Worm (Caenorhabditis elegans): ENCODE measurements around the gene fbxa-108.

fbxa-108 gene

ce11 chrV:17659228-17659627 is at the start of gene fbxa-108 (continued):
- peak; percentile 91 for TF ChIP-seq nhr-48 (tag; optimal IDR thresholded peaks at IDR 0.05)
- TF ChIP-seq tag-97 (GFP tag; IDR thresholded peaks at IDR 0.05): no peak
- no peak for TF ChIP-seq daf-19 (GFP tag; conservative IDR thresholded peaks at IDR 0.05)
- no peak for TF ChIP-seq lin-29 (GFP tag; IDR thresholded peaks at IDR 0.05)
- no peak for TF ChIP-seq rbr-2 (tag; optimal IDR thresholded peaks at IDR 0.05)
- peak; percentile 21 for TF ChIP-seq mxl-3 (GFP tag; optimal IDR thresholded peaks at IDR 0.05)
- TF ChIP-seq ztf-11 (tag; optimal IDR thresholded peaks at IDR 0.05): no peak
- TF ChIP-seq mep-1 (tag; optimal IDR thresholded peaks at IDR 0.05): peak; percentile 56
- no peak for TF ChIP-seq T20F7.1 (GFP tag; optimal IDR thresholded peaks at IDR 0.05)
- TF ChIP-seq zip-2 (tag; optimal IDR thresholded peaks at IDR 0.05): no peak
- peak; percentile 94 for TF ChIP-seq aha-1 (tag)
- no peak for TF ChIP-seq snpc-1.2 (GFP tag; IDR thresholded peaks at IDR 0.05)
- no peak for TF ChIP-seq snpc-4 (tag; optimal IDR thresholded peaks at IDR 0.05)
- peak; percentile 40 for TF ChIP-seq cey-2 (tag; optimal IDR thresholded peaks at IDR 0.05; ENCODE audit: borderline replicate concordance, insufficient read depth)
- no peak for TF ChIP-seq ceh-62 (tag; optimal IDR thresholded peaks at IDR 0.05)
- no peak for TF ChIP-seq zfp-2 (tag; optimal IDR thresholded peaks at IDR 0.05)
- no peak for TF ChIP-seq arid-1 (GFP tag; conservative IDR thresholded peaks at IDR 0.05)
- TF ChIP-seq unc-62 (GFP tag; optimal IDR thresholded peaks at IDR 0.05 in 1 of 2): no peak
- TF ChIP-seq unc-62 (tag; optimal IDR thresholded peaks at IDR 0.05): no peak
- peak in 1 of 2 experiments; percentile 64 for TF ChIP-seq daf-16 (GFP tag; optimal IDR thresholded peaks at IDR 0.05)
- TF ChIP-seq daf-16 (tag; optimal IDR thresholded peaks at IDR 0.05): peak; percentile 96
- TF ChIP-seq fkh-10 (GFP tag; optimal IDR thresholded peaks at IDR 0.05): no peak
- TF ChIP-seq T26A8.4 (GFP tag; IDR thresholded peaks at IDR 0.05): no peak
- TF ChIP-seq F26F4.8 (GFP tag; conservative IDR thresholded peaks at IDR 0.05): no peak
- no peak for TF ChIP-seq nhr-42 (GFP tag; IDR thresholded peaks at IDR 0.05)
- peak; percentile 47 for TF ChIP-seq jun-1 (tag; optimal IDR thresholded peaks at IDR 0.05)
- no peak for TF ChIP-seq nhr-76 (tag; optimal IDR thresholded peaks at IDR 0.05)
- TF ChIP-seq ZK337.2 (GFP tag; IDR thresholded peaks at IDR 0.05): no peak
- no peak for TF ChIP-seq lin-15B (tag; optimal IDR thresholded peaks at IDR 0.05)
- TF ChIP-seq nhr-41 (GFP tag; IDR thresholded peaks at IDR 0.05): no peak
- TF ChIP-seq ctbp-1 (GFP tag; IDR thresholded peaks at IDR 0.05): no peak
- no peak for TF ChIP-seq nhr-25 (tag; optimal IDR thresholded peaks at IDR 0.05; ENCODE audit: borderline replicate concordance, insufficient read depth)
- no peak for TF ChIP-seq ceh-32 (tag; optimal IDR thresholded peaks at IDR 0.05; ENCODE audit: poor library complexity)
- TF ChIP-seq Y5F2A.4 (GFP tag; optimal IDR thresholded peaks at IDR 0.05): no peak
- TF ChIP-seq unc-130 (GFP tag; optimal IDR thresholded peaks at IDR 0.05): no peak
- TF ChIP-seq sdz-12 (GFP tag; optimal IDR thresholded peaks at IDR 0.05): no peak
- no peak for TF ChIP-seq aly-2 (tag; optimal IDR thresholded peaks at IDR 0.05)
- no peak for TF ChIP-seq lim-7 (GFP tag; IDR thresholded peaks at IDR 0.05)
- no peak for TF ChIP-seq R02D3.7 (tag; optimal IDR thresholded peaks at IDR 0.05)
- no peak for TF ChIP-seq dmd-9 (GFP tag; IDR thresholded peaks at IDR 0.05)
- no peak for TF ChIP-seq zip-11 (GFP tag; IDR thresholded peaks at IDR 0.05)
- no peak for TF ChIP-seq dpl-1 (GFP tag; optimal IDR thresholded peaks at IDR 0.05)
- no peak for TF ChIP-seq ztf-7 (tag; optimal IDR thresholded peaks at IDR 0.05)
- TF ChIP-seq skn-1 (tag; optimal IDR thresholded peaks at IDR 0.05): no peak
- no peak for TF ChIP-seq saeg-2 (GFP tag; IDR thresholded peaks at IDR 0.05)
- peak; percentile 64; the same call in 1 of the 2 replicates for TF ChIP-seq tra-1 (GFP tag; IDR thresholded peaks at IDR 0.05)
- no peak; the same call in 1 of the 2 replicates for TF ChIP-seq pha-4 (GFP tag; IDR thresholded peaks at IDR 0.05)
- TF ChIP-seq pha-4 (tag; optimal IDR thresholded peaks at IDR 0.05): no peak
- TF ChIP-seq dmd-8 (GFP tag; IDR thresholded peaks at IDR 0.05): no peak
- peak; percentile 16 for TF ChIP-seq lin-13 (GFP tag; optimal IDR thresholded peaks at IDR 0.05)
- TF ChIP-seq F49E8.2 (tag; optimal IDR thresholded peaks at IDR 0.05; ENCODE audit: borderline replicate concordance): no peak
- no peak for TF ChIP-seq attf-4 (tag; optimal IDR thresholded peaks at IDR 0.05)
- no peak for TF ChIP-seq set-16 (GFP tag; IDR thresholded peaks at IDR 0.05)
- TF ChIP-seq hlh-11 (tag; optimal IDR thresholded peaks at IDR 0.05): peak; percentile 89

All from whole organism, L4 larva.